Worm (Caenorhabditis elegans): ENCODE measurements around the gene swan-1.

ce11 chrV:13782190-13782589 is 24.8 kb downstream of the swan-1 start, which contains the start of gene decr-1.1:
- TF ChIP-seq fax-1 (tag; optimal IDR thresholded peaks at IDR 0.05) (no peak), K02D7.2 (tag; optimal IDR thresholded peaks at IDR 0.05) (no peak)
